Worm (Caenorhabditis elegans) whole organism, L3 larva: Measurements from ENCODE around the gene B0524.6.

Source experiments
- aly-2 ChIP-seq: fragments of 150-350 bp; optimal IDR thresholded peaks from 2 replicates; lab custom pipeline; 2014; ENCODE audit warnings: missing biosample characterization, missing genetic modification characterization
- ama-1 ChIP-seq: fragments of 150-350 bp; optimal IDR thresholded peaks from 2 replicates; lab custom pipeline; 2018
- fos-1 ChIP-seq: fragments of 150-350 bp; optimal IDR thresholded peaks from 2 replicates; lab custom pipeline; 2014; ENCODE audit warnings: missing biosample characterization, missing genetic modification characterization
- hmg-11 ChIP-seq: sonication (generic microtip); optimal IDR thresholded peaks from 2 replicates; lab custom pipeline; 2016; ENCODE audit warnings: missing genetic modification characterization, missing compliant biosample characterization
- jun-1 ChIP-seq: fragments of 150-350 bp; optimal IDR thresholded peaks from 2 replicates; lab custom pipeline; 2014; ENCODE audit warnings: missing biosample characterization, missing genetic modification reagents, missing genetic modification characterization
- mdl-1 ChIP-seq: fragments of 150-350 bp; optimal IDR thresholded peaks from 2 replicates; lab custom pipeline; 2014; ENCODE audit warnings: missing biosample characterization, missing genetic modification characterization
- nfya-1 ChIP-seq: sonication (generic microtip); optimal IDR thresholded peaks from 2 replicates; lab custom pipeline; 2017; ENCODE audit warnings: missing genetic modification characterization, mild to moderate bottlenecking, missing compliant biosample characterization, antibody characterized with exemption, moderate library complexity; ENCODE audit not compliant: insufficient read depth
- nhr-12 ChIP-seq: fragments of 150-350 bp; optimal IDR thresholded peaks from 2 replicates; lab custom pipeline; 2014; ENCODE audit warnings: missing biosample characterization, missing genetic modification characterization
- nhr-237 ChIP-seq: fragments of 150-350 bp; optimal IDR thresholded peaks from 2 replicates; lab custom pipeline; 2014; ENCODE audit warnings: missing biosample characterization, missing genetic modification characterization
- nhr-43 ChIP-seq: sonication (generic microtip); optimal IDR thresholded peaks from 2 replicates; lab custom pipeline; 2016; ENCODE audit warnings: mild to moderate bottlenecking, missing genetic modification characterization, missing compliant biosample characterization; ENCODE audit not compliant: poor library complexity, severe bottlenecking
- skn-1 ChIP-seq: fragments of 150-350 bp; optimal IDR thresholded peaks from 2 replicates; lab custom pipeline; 2014; ENCODE audit warnings: missing biosample characterization, missing genetic modification characterization
- snpc-4 ChIP-seq: fragments of 150-350 bp; optimal IDR thresholded peaks from 2 replicates; lab custom pipeline; 2014; ENCODE audit warnings: missing biosample characterization, missing genetic modification characterization
- ztf-4 ChIP-seq: fragments of 150-350 bp; optimal IDR thresholded peaks from 2 replicates; lab custom pipeline; 2014; ENCODE audit warnings: missing biosample characterization, missing genetic modification characterization

DNA sequence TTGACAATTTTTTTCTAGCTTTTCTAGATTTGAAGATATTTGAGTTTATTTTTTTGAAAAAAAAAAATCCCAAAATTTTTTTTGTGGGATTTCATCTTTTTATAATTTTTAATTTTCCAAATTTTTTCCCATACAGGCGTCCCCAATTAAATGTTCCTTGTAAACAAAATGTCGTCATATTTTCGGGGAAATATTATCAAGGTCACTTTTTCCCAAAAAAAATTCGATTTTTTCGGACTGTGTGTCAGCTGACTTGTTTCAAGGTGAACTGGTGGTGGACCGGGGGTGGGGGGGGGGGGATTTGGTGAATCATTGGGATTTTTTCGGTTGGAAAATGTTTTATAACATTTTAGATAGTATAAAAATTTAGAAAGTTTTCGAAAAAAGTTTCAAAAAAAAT, 48.8 kb downstream of the B0524.6 start:
- TF ChIP-seq ztf-4, result no peak
- TF ChIP-seq nhr-12 (tag; lab: Kevin White, UChicago), result no peak
- no peak for TF ChIP-seq aly-2 (tag; lab: Kevin White, UChicago)
- TF ChIP-seq nfya-1 (tag; lab: Kevin White, UChicago), result no peak
- TF ChIP-seq jun-1 (tag; lab: Kevin White, UChicago), result no peak
- no peak for TF ChIP-seq nhr-237 (tag; lab: Kevin White, UChicago)
- no peak for TF ChIP-seq skn-1 (tag; lab: Kevin White, UChicago)
- TF ChIP-seq hmg-11, result no peak
- TF ChIP-seq nhr-43 (tag; lab: Kevin White, UChicago), result no peak
- TF ChIP-seq mdl-1, result no peak
- TF ChIP-seq snpc-4 (tag; lab: Kevin White, UChicago), result no peak
- TF ChIP-seq fos-1 (tag; lab: Kevin White, UChicago), result no peak
- no peak for TF ChIP-seq ama-1 (lab: Kevin White, UChicago)
